Fruit fly (Drosophila melanogaster) S2 (cell line): ENCODE results near the gene Reph.

Experiments used
- CG8478 ChIP-seq: fragments of >200 bp; optimal IDR thresholded peaks from 2 replicates; lab custom pipeline; 2018
- CTCF ChIP-seq, 2 experiments: fragments of >200 bp; optimal IDR thresholded peaks; 2 replicates each; lab custom pipeline; 2018

DNA sequence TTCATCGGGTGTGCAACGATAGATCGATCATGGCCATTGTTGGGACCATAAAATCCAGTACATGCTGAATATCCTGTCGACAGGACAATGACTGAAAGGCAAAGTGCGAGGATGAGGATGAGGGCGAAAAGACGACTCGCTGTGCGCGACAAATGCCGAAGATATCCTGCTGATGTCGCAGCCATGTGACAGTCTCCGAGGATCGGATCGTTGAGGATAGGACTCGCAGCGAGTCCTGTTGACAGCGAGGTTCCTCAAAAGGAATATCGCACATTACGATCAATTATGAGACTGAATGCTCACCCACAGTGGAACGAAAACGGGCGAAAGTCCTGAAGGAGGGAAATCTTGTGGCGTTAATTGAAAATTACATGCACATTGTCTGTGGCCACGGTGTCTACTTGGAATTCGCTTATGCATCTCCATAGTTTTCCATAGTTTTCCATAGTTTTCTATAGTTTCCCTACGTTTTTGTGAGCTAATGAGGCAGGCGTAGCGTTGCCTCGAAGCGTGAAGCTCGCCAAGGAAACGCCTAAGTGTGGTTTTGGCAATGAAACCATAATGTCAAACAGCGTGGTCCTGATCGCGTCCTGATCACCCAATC lies 19.2 kb downstream of the Reph start:
- TF ChIP-seq CG8478 (lab: Kevin White, UChicago) (no peak), CTCF (optimal IDR thresholded peaks at IDR 0.05; lab: Kevin White, UChicago) (no peak)
